Worm (Caenorhabditis elegans): ENCODE measurements around the gene ZC262.7.

The ZC262.7 gene

DNA sequence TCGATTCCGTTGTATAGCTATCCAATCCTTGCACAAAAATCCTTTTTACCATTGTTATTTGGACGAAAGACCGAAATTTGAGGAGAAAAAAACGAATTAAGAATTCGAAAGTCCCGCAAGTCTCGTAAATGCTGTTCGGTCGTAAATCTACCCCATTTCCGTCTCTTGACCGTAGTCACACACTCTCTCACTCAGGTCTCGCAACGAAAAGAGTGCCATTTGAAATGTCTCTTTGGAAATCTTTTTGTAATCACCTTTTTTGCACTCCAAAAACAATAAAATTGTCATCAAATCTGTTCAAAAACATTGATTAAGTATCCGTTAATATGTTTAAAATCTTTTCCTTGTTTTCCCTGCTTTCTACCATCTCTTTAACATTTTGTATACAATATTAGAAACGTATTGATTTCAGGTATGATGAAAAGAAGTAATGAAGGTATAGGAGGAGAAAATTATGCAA lies 14.1 kb upstream of the ZC262.7 start, which contains the start of the genes R05D3.8 and rfp-1 (continued):
- TF ChIP-seq ceh-88 (GFP tag; IDR thresholded peaks at IDR 0.05) (0 out of 2 replicates have a peak, but pooled peaks have one; percentile 36), nhr-237 (tag; optimal IDR thresholded peaks at IDR 0.05) (peak; percentile 36), pqm-1 (tag; optimal IDR thresholded peaks at IDR 0.05) (no peak), C16A3.4 (tag; optimal IDR thresholded peaks at IDR 0.05) (peak; percentile 91), xbp-1 (tag; optimal IDR thresholded peaks at IDR 0.05) (peak; percentile 73), skn-1 (tag; optimal IDR thresholded peaks at IDR 0.05) (peak; percentile 59), elt-3 (tag; optimal IDR thresholded peaks at IDR 0.05) (peak in 3 of 6 experiments; percentile 4 to 74 (median 20)), fos-1 (tag; optimal IDR thresholded peaks at IDR 0.05) (peak; percentile 82), snu-23 (GFP tag; optimal IDR thresholded peaks at IDR 0.05) (peak; percentile 88), C04F5.9 (tag; optimal IDR thresholded peaks at IDR 0.05) (peak; percentile 58), nhr-12 (tag; optimal IDR thresholded peaks at IDR 0.05) (no peak), pag-3 (tag; optimal IDR thresholded peaks at IDR 0.05; ENCODE audit: borderline replicate concordance, insufficient read depth) (no peak), unc-98 (GFP tag; IDR thresholded peaks at IDR 0.05) (no peak), sptf-1 (tag; optimal IDR thresholded peaks at IDR 0.05) (no peak), efl-1 (optimal IDR thresholded peaks at IDR 0.05) (peak; percentile 89 to 92), efl-1 (GFP tag; optimal IDR thresholded peaks at IDR 0.05 in 1 of 2) (peak; percentile 80 to 97), lin-13 (GFP tag; optimal IDR thresholded peaks at IDR 0.05) (peak; percentile 73), aha-1 (tag; optimal IDR thresholded peaks at IDR 0.05) (no peak), ceh-63 (GFP tag; optimal IDR thresholded peaks at IDR 0.05) (no peak), ztf-11 (tag; optimal IDR thresholded peaks at IDR 0.05) (peak in 1 of 2 experiments; percentile 9), nhr-90 (tag; optimal IDR thresholded peaks at IDR 0.05; ENCODE audit: poor library complexity) (peak; percentile 63), nhr-85 (tag) (peak; percentile 88), nhr-76 (tag; optimal IDR thresholded peaks at IDR 0.05) (no peak), isw-1 (GFP tag; IDR thresholded peaks at IDR 0.05) (peak; percentile 60), hlh-4 (tag; optimal IDR thresholded peaks at IDR 0.05) (no peak), mdl-1 (tag; optimal IDR thresholded peaks at IDR 0.05) (peak in 1 of 2 experiments; percentile 67), fkh-4 (tag; optimal IDR thresholded peaks at IDR 0.05; ENCODE audit: borderline replicate concordance) (no peak), rnt-1 (tag; optimal IDR thresholded peaks at IDR 0.05) (peak; percentile 79), ces-1 (GFP tag; optimal IDR thresholded peaks at IDR 0.05) (no peak), swsn-7 (tag; optimal IDR thresholded peaks at IDR 0.05) (peak; percentile 71), lin-39 (tag; optimal IDR thresholded peaks at IDR 0.05) (peak; percentile 44), mef-2 (tag; optimal IDR thresholded peaks at IDR 0.05) (no peak), nhr-20 (tag; optimal IDR thresholded peaks at IDR 0.05) (peak; percentile 79), ceh-90 (tag; optimal IDR thresholded peaks at IDR 0.05) (no peak), Y116A8C.19 (tag; optimal IDR thresholded peaks at IDR 0.05; ENCODE audit: borderline replicate concordance) (no peak), C34B4.2 (tag; optimal IDR thresholded peaks at IDR 0.05) (no peak), alr-1 (tag; optimal IDR thresholded peaks at IDR 0.05; ENCODE audit: borderline replicate concordance) (no peak), dsc-1 (tag; optimal IDR thresholded peaks at IDR 0.05) (peak; percentile 52), nhr-84 (tag; optimal IDR thresholded peaks at IDR 0.05) (no peak), nhr-47 (tag; optimal IDR thresholded peaks at IDR 0.05) (peak; percentile 80), pax-3 (tag; optimal IDR thresholded peaks at IDR 0.05) (no peak), sox-4 (tag; optimal IDR thresholded peaks at IDR 0.05) (no peak), lin-15B (tag; optimal IDR thresholded peaks at IDR 0.05) (peak; percentile 92), ets-5 (GFP tag; IDR thresholded peaks at IDR 0.05) (no peak), zag-1 (tag; optimal IDR thresholded peaks at IDR 0.05) (no peak), sup-37 (GFP tag; optimal IDR thresholded peaks at IDR 0.05) (no peak)

Measured in whole organism, L1 larva.